Worm (Caenorhabditis elegans) whole organism, L4/young adult: Measurements from ENCODE around the gene nhr-122.

Experiments used
- W03F9.2 ChIP-seq: fragments of 150-350 bp; optimal IDR thresholded peaks from 2 replicates; lab custom pipeline; 2014; ENCODE audit warnings: missing biosample characterization, missing genetic modification characterization
- dao-5 ChIP-seq: sonication (generic microtip); optimal IDR thresholded peaks from 2 replicates; lab custom pipeline; 2016; ENCODE audit warnings: missing genotype, missing genetic modification characterization, moderate library complexity, missing compliant biosample characterization

- no peak for TF ChIP-seq dao-5 (tag; lab: Kevin White, UChicago)
- TF ChIP-seq W03F9.2: no peak
Observed at ce11 chrIV:1605276-1605762, 8.4 kb upstream of the nhr-122 start, which contains the start of gene Y41D4B.11.
